Worm (Caenorhabditis elegans): ENCODE data around the gene C41H7.2.

C41H7.2 gene

DNA sequence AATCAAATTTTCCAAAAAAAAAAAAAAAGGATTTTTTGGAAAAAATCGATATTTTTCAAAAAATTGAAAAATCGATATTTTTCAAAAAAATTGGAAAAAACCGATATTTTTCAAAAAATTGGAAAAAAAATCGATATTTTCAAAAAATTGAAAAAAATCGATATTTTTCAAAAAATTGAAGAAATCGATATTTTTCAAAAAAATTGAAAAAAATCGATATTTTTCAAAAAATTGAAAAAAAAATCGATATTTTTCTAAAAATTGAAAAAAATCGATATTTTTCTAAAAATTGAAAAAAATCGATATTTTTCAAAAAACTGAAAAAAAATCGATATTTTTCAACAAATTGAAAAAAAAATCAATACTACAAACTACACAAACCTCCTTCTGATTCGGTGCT, 49.4 kb downstream of the C41H7.2 start:
- TF ChIP-seq elt-2 (tag; optimal IDR thresholded peaks at IDR 0.05) (no peak), lin-35 (GFP tag; optimal IDR thresholded peaks at IDR 0.05) (no peak), pqm-1 (tag; optimal IDR thresholded peaks at IDR 0.05) (no peak), swsn-7 (tag; optimal IDR thresholded peaks at IDR 0.05) (no peak), fkh-4 (tag; optimal IDR thresholded peaks at IDR 0.05; ENCODE audit: borderline replicate concordance) (no peak), nhr-20 (tag; optimal IDR thresholded peaks at IDR 0.05) (no peak), irx-1 (tag; optimal IDR thresholded peaks at IDR 0.05) (no peak), nhr-11 (tag; optimal IDR thresholded peaks at IDR 0.05) (no peak), ceh-82 (tag; optimal IDR thresholded peaks at IDR 0.05) (no peak), C04F5.9 (tag; optimal IDR thresholded peaks at IDR 0.05) (no peak), zip-4 (GFP tag; optimal IDR thresholded peaks at IDR 0.05) (no peak), xbp-1 (tag; optimal IDR thresholded peaks at IDR 0.05) (no peak), dpl-1 (GFP tag; optimal IDR thresholded peaks at IDR 0.05) (no peak), unc-98 (GFP tag; IDR thresholded peaks at IDR 0.05) (no peak)

ce11 chrII:3064631-3065030, 50.0 kb downstream of the C41H7.2 start:
- no peak for TF ChIP-seq mef-2 (tag; optimal IDR thresholded peaks at IDR 0.05)
- TF ChIP-seq xbp-1 (tag; optimal IDR thresholded peaks at IDR 0.05): no peak
- TF ChIP-seq pag-3 (tag; optimal IDR thresholded peaks at IDR 0.05; ENCODE audit: borderline replicate concordance, insufficient read depth): no peak
- no peak for TF ChIP-seq hlh-17 (GFP tag; optimal IDR thresholded peaks at IDR 0.05; ENCODE audit: borderline replicate concordance)
- no peak for TF ChIP-seq lin-13 (GFP tag; optimal IDR thresholded peaks at IDR 0.05)
- TF ChIP-seq nhr-84 (tag; optimal IDR thresholded peaks at IDR 0.05): no peak
- TF ChIP-seq elt-3 (tag; optimal IDR thresholded peaks at IDR 0.05): no peak
- TF ChIP-seq C16A3.4 (tag; optimal IDR thresholded peaks at IDR 0.05): no peak
- no peak for TF ChIP-seq alr-1 (tag; optimal IDR thresholded peaks at IDR 0.05; ENCODE audit: borderline replicate concordance)
- no peak for TF ChIP-seq swsn-7 (tag; optimal IDR thresholded peaks at IDR 0.05)
- TF ChIP-seq unc-86 (tag; optimal IDR thresholded peaks at IDR 0.05): no peak
- TF ChIP-seq ztf-4 (tag; optimal IDR thresholded peaks at IDR 0.05): no peak

DNA sequence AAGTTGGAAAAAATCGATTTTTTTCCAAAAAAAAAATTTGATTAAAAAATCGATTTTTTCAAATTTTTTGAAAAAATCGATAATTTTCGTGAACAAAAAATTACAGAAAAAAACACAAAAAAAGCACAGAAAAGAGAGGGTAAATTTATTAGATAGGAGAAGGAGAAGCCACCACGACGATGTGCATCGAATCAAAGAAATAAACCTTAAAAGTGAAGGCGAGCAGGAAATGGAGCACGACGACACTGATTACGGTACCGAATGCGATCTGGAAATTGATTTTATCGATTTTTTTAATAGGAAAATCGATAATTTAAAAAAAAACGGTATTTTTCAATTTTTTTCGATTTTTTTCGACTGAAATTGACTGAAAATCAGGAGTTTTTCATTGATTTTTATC, 50.5 kb downstream of the C41H7.2 start:
- TF ChIP-seq aly-2 (tag; optimal IDR thresholded peaks at IDR 0.05) (no peak), nhr-85 (tag) (peak; percentile 35), zip-4 (GFP tag; optimal IDR thresholded peaks at IDR 0.05) (no peak), efl-1 (optimal IDR thresholded peaks at IDR 0.05) (no peak), efl-1 (GFP tag; optimal IDR thresholded peaks at IDR 0.05 in 1 of 2) (peak in 1 of 2 experiments; percentile 90)

DNA sequence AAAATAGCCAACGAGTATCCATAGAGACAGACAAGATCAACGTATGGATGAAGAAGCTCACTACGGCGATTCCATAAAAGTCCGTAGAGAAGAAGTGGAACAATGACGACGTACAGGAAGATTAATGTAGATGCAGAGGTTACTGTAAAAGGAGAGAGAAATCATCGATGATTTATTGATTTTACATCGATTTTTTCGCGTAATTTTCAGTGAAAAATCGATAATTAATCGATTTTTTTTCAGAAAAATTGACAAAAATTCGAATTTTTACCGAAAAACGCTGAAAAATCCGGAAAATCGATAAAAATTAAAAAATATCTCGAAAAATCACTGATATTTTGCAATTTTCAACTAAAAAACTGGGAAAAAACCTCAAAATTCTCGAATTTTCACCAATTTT, 51.8 kb downstream of the C41H7.2 start:
- TF ChIP-seq Y116A8C.19 (tag; optimal IDR thresholded peaks at IDR 0.05; ENCODE audit: borderline replicate concordance) (no peak), irx-1 (tag; optimal IDR thresholded peaks at IDR 0.05) (no peak), lin-13 (GFP tag; optimal IDR thresholded peaks at IDR 0.05) (no peak), C34B4.2 (tag; optimal IDR thresholded peaks at IDR 0.05) (no peak), C04F5.9 (tag; optimal IDR thresholded peaks at IDR 0.05) (no peak), lin-39 (tag; optimal IDR thresholded peaks at IDR 0.05) (no peak), zag-1 (tag; optimal IDR thresholded peaks at IDR 0.05) (no peak), unc-86 (tag; optimal IDR thresholded peaks at IDR 0.05) (no peak), rnt-1 (tag; optimal IDR thresholded peaks at IDR 0.05) (no peak), ceh-82 (tag; optimal IDR thresholded peaks at IDR 0.05) (no peak), nhr-237 (tag; optimal IDR thresholded peaks at IDR 0.05) (no peak), skn-1 (tag; optimal IDR thresholded peaks at IDR 0.05) (no peak), fkh-4 (tag; optimal IDR thresholded peaks at IDR 0.05; ENCODE audit: borderline replicate concordance) (no peak)

Measured in whole organism, L1 larva.